Fruit fly (Drosophila melanogaster) whole organism, wandering third instar larva: ENCODE measurements around the gene CG18170.

ENCODE experiments used
- Abd-B ChIP-seq: fragments of >200 bp; optimal IDR thresholded peaks from 2 replicates; lab custom pipeline; 2017; ENCODE audit warnings: missing biosample characterization, missing genetic modification characterization
- CG9705 ChIP-seq: fragments of 200-800 bp; sonication (Bioruptor generic); optimal IDR thresholded peaks from 2 replicates; lab custom pipeline; 2018; ENCODE audit warnings: missing biosample characterization, mild to moderate bottlenecking, missing genetic modification characterization
- CrebA ChIP-seq: fragments of 200-800 bp; sonication (Bioruptor generic); optimal IDR thresholded peaks from 2 replicates; lab custom pipeline; 2016; ENCODE audit warnings: missing biosample characterization, mild to moderate bottlenecking, missing genetic modification characterization, borderline replicate concordance
- Dfd ChIP-seq: fragments of >200 bp; optimal IDR thresholded peaks from 2 replicates; lab custom pipeline; 2017; ENCODE audit warnings: missing biosample characterization, missing genetic modification characterization
- Dif ChIP-seq: fragments of 200-275, 200-300 bp; sonication (Bioruptor generic); optimal IDR thresholded peaks from 2 replicates; lab custom pipeline; 2018; ENCODE audit warnings: missing biosample characterization, missing genetic modification characterization; ENCODE audit not compliant: partially characterized antibody
- HLH106 ChIP-seq: fragments of 200-800 bp; optimal IDR thresholded peaks from 3 replicates; lab custom pipeline; 2019; ENCODE audit warnings: missing biosample characterization, mild to moderate bottlenecking, missing genetic modification characterization, moderate library complexity
- Hr78 ChIP-seq: fragments of >200 bp; optimal IDR thresholded peaks from 2 replicates; lab custom pipeline; 2017; ENCODE audit warnings: missing biosample characterization, missing genetic modification characterization
- Hr83 ChIP-seq: fragments of 200-300 bp; sonication (Bioruptor generic); optimal IDR thresholded peaks from 2 replicates; lab custom pipeline; 2016; ENCODE audit warnings: missing biosample characterization, mild to moderate bottlenecking, missing genetic modification characterization, moderate library complexity; ENCODE audit not compliant: poor library complexity, severe bottlenecking
- Jra ChIP-seq: sonication (Bioruptor generic); optimal IDR thresholded peaks from 2 replicates; lab custom pipeline; 2016; ENCODE audit warnings: missing biosample characterization, missing genetic modification characterization
- Myc ChIP-seq: fragments of >200 bp; optimal IDR thresholded peaks from 2 replicates; lab custom pipeline; 2017
- N ChIP-seq: fragments of >200 bp; optimal IDR thresholded peaks from 2 replicates; lab custom pipeline; 2018; ENCODE audit warnings: missing biosample characterization, missing external identifiers, missing genetic modification characterization
- Rel ChIP-seq, 2 experiments: fragments of 200-800 bp; sonication (Bioruptor generic) in 1 of 2; optimal IDR thresholded peaks; 2 replicates in 1 of 2; 3 replicates in 1 of 2; lab custom pipeline; 2016 to 2019; ENCODE audit warnings: mild to moderate bottlenecking in 2 of 2, missing biosample characterization in 2 of 2, missing genetic modification characterization in 2 of 2, moderate library complexity in 1 of 2
- Sp1 ChIP-seq: fragments of 200-800 bp; sonication (Bioruptor generic); optimal IDR thresholded peaks from 3 replicates; lab custom pipeline; 2019; ENCODE audit warnings: missing biosample characterization, mild to moderate bottlenecking, missing genetic modification characterization, moderate library complexity
- Vsx2 ChIP-seq: fragments of 200-300, 225-300 bp; sonication (Bioruptor generic); optimal IDR thresholded peaks from 2 replicates; lab custom pipeline; 2018; ENCODE audit warnings: missing biosample characterization, missing genetic modification characterization; ENCODE audit not compliant: partially characterized antibody
- br ChIP-seq: fragments of 200-800 bp; sonication (Bioruptor generic); optimal IDR thresholded peaks from 2 replicates; lab custom pipeline; 2016; ENCODE audit warnings: missing biosample characterization, missing genetic modification characterization
- brk ChIP-seq: fragments of 200-800 bp; sonication (Bioruptor generic); optimal IDR thresholded peaks from 2 replicates; lab custom pipeline; 2016; ENCODE audit warnings: missing biosample characterization, mild to moderate bottlenecking, missing genetic modification characterization
- dl ChIP-seq, 2 experiments: fragments of 175-275, 200-275 bp in 1 of 2; fragments of 200-275 bp in 1 of 2; sonication (Bioruptor generic); optimal IDR thresholded peaks; lab custom pipeline; 2018; ENCODE audit warnings: mild to moderate bottlenecking in 2 of 2, missing biosample characterization in 2 of 2, missing genetic modification characterization in 2 of 2, moderate library complexity in 2 of 2; ENCODE audit not compliant: partially characterized antibody in 2 of 2, insufficient read depth in 1 of 2
- dmrt93B ChIP-seq: fragments of 200-800 bp; sonication (Bioruptor generic); optimal IDR thresholded peaks from 2 replicates; lab custom pipeline; 2018; ENCODE audit warnings: missing biosample characterization, mild to moderate bottlenecking, missing genetic modification characterization
- dsf ChIP-seq: sonication (Bioruptor generic); optimal IDR thresholded peaks from 2 replicates; lab custom pipeline; 2016; ENCODE audit warnings: missing biosample characterization, missing genetic modification characterization, borderline replicate concordance
- ey ChIP-seq: fragments of 200-800 bp; sonication (Bioruptor generic); optimal IDR thresholded peaks from 2 replicates; lab custom pipeline; 2016; ENCODE audit warnings: missing biosample characterization, missing genetic modification characterization
- foxo ChIP-seq, 2 experiments: fragments of 200-800 bp; sonication (Bioruptor generic); optimal IDR thresholded peaks; 2 replicates in 1 of 2; 3 replicates in 1 of 2; lab custom pipeline; 2016 to 2017; ENCODE audit warnings: missing biosample characterization in 2 of 2, missing genetic modification characterization in 2 of 2
- fru ChIP-seq: fragments of 200-800 bp; sonication (Bioruptor generic); optimal IDR thresholded peaks from 3 replicates; lab custom pipeline; 2016; ENCODE audit warnings: missing biosample characterization, mild to moderate bottlenecking, missing genetic modification characterization
- h ChIP-seq: fragments of 200-800 bp; sonication (Bioruptor generic); optimal IDR thresholded peaks from 3 replicates; lab custom pipeline; 2016; ENCODE audit warnings: missing biosample characterization, mild to moderate bottlenecking, missing genetic modification characterization
- jim ChIP-seq: fragments of 175-275, 200-325 bp; sonication (Bioruptor generic); optimal IDR thresholded peaks from 2 replicates; lab custom pipeline; 2016; ENCODE audit warnings: missing biosample characterization, mild to moderate bottlenecking, missing genetic modification characterization
- pan ChIP-seq: fragments of >200 bp; optimal IDR thresholded peaks from 2 replicates; lab custom pipeline; 2017
- psq ChIP-seq: fragments of 200-800 bp; sonication (Bioruptor generic); optimal IDR thresholded peaks from 3 replicates; lab custom pipeline; 2017; ENCODE audit warnings: missing biosample characterization, mild to moderate bottlenecking, missing genetic modification characterization, moderate library complexity
- rgr ChIP-seq: fragments of 200-800 bp; sonication (Bioruptor generic); optimal IDR thresholded peaks from 3 replicates; lab custom pipeline; 2016; ENCODE audit warnings: missing biosample characterization, mild to moderate bottlenecking, missing genetic modification characterization
- sage ChIP-seq: fragments of 200-800 bp; sonication (Bioruptor generic); optimal IDR thresholded peaks from 2 replicates; lab custom pipeline; 2016; ENCODE audit warnings: missing biosample characterization, mild to moderate bottlenecking, missing genetic modification characterization
- sv ChIP-seq: fragments of 200-800 bp; sonication (Bioruptor generic); optimal IDR thresholded peaks from 3 replicates; lab custom pipeline; 2016; ENCODE audit warnings: missing biosample characterization, missing genetic modification characterization
- woc ChIP-seq: sonication (Bioruptor generic); optimal IDR thresholded peaks from 2 replicates; lab custom pipeline; 2016; ENCODE audit warnings: missing biosample characterization, mild to moderate bottlenecking, missing genetic modification characterization

The CG18170 gene

dm6 chr3L:1647276-1647919 lies 44.6 kb downstream of the CG18170 start, which contains the start of the genes CG17249 and Bro (continued):
- peak in 1 of 2 experiments; percentile 44 for TF ChIP-seq foxo (GFP tag; optimal IDR thresholded peaks at IDR 0.05; lab: Kevin White, UChicago)
- TF ChIP-seq Rel (GFP tag; optimal IDR thresholded peaks at IDR 0.05; lab: Kevin White, UChicago): no peak
- TF ChIP-seq Rel (tag; optimal IDR thresholded peaks at IDR 0.05; lab: Kevin White, UChicago): no peak
- TF ChIP-seq rgr (GFP tag; lab: Kevin White, UChicago): peak; percentile 67
- peak; percentile 51 for TF ChIP-seq Myc (lab: Kevin White, UChicago)
- TF ChIP-seq pan (lab: Kevin White, UChicago): no peak
- peak; percentile 2 for TF ChIP-seq psq
- no peak for TF ChIP-seq sage (GFP tag; lab: Kevin White, UChicago)
- no peak for TF ChIP-seq h (GFP tag; lab: Kevin White, UChicago)
- no peak for TF ChIP-seq dl (GFP tag; optimal IDR thresholded peaks at IDR 0.05; lab: Kevin White, UChicago; ENCODE audit: insufficient read depth in 1 of 2, partially characterized antibody in 2 of 2)
- no peak for TF ChIP-seq fru

dm6 chr3L:1648690-1649355 lies 46.1 kb downstream of the CG18170 start, which contains the start of gene CG13920:
Gene CG13920 (plus strand): TSS chr3L:1648944.
- TF ChIP-seq dmrt93B (GFP tag; lab: Kevin White, UChicago) (no peak), ey (no peak), Sp1 (GFP tag; lab: Kevin White, UChicago) (no peak), dsf (GFP tag; lab: Kevin White, UChicago) (no peak), Dif (peak; percentile 10), Vsx2 (GFP tag; lab: Kevin White, UChicago) (no peak), psq (no peak)

dm6 chr3L:1649363-1649762 lies 46.6 kb downstream of the CG18170 start:
- no peak for TF ChIP-seq psq
- TF ChIP-seq woc (GFP tag; lab: Kevin White, UChicago): no peak
- no peak for TF ChIP-seq Abd-B (GFP tag; lab: Kevin White, UChicago)
- TF ChIP-seq CrebA: no peak
- no peak for TF ChIP-seq N (GFP tag; lab: Kevin White, UChicago)
- no peak for TF ChIP-seq HLH106 (tag; lab: Kevin White, UChicago)
- TF ChIP-seq brk (GFP tag; lab: Kevin White, UChicago): no peak
- TF ChIP-seq CG9705 (GFP tag; lab: Kevin White, UChicago): no peak
- no peak for TF ChIP-seq Dfd (GFP tag; lab: Kevin White, UChicago)
- no peak for TF ChIP-seq ey
- no peak for TF ChIP-seq pan (lab: Kevin White, UChicago)
- TF ChIP-seq br (GFP tag; lab: Kevin White, UChicago): no peak
- TF ChIP-seq Rel (GFP tag; optimal IDR thresholded peaks at IDR 0.05; lab: Kevin White, UChicago): no peak
- no peak for TF ChIP-seq Rel (tag; optimal IDR thresholded peaks at IDR 0.05; lab: Kevin White, UChicago)
- no peak for TF ChIP-seq Hr83 (GFP tag; lab: Kevin White, UChicago)
- TF ChIP-seq Hr78 (GFP tag; lab: Kevin White, UChicago): no peak

dm6 chr3L:1652700-1653200 lies 50.0 kb downstream of the CG18170 start, which contains the start of the genes CG7970 and Vta1:
Gene CG7970 (plus strand): TSS chr3L:1652750.
Gene Vta1 (minus strand): TSS chr3L:1652900.
- peak; percentile 35 for TF ChIP-seq Hr83 (GFP tag; lab: Kevin White, UChicago)
- TF ChIP-seq jim (GFP tag; lab: Kevin White, UChicago): no peak

dm6 chr3L:1653752-1654151 lies 51.0 kb downstream of the CG18170 start:
- TF ChIP-seq brk (GFP tag; lab: Kevin White, UChicago) (no peak), Sp1 (GFP tag; lab: Kevin White, UChicago) (no peak), Jra (GFP tag; lab: Kevin White, UChicago) (no peak), h (GFP tag; lab: Kevin White, UChicago) (no peak), Myc (lab: Kevin White, UChicago) (no peak), foxo (GFP tag; optimal IDR thresholded peaks at IDR 0.05; lab: Kevin White, UChicago) (no peak), dmrt93B (GFP tag; lab: Kevin White, UChicago) (no peak), rgr (GFP tag; lab: Kevin White, UChicago) (no peak), woc (GFP tag; lab: Kevin White, UChicago) (no peak), CG9705 (GFP tag; lab: Kevin White, UChicago) (no peak), sage (GFP tag; lab: Kevin White, UChicago) (no peak), sv (GFP tag; lab: Kevin White, UChicago) (no peak), Abd-B (GFP tag; lab: Kevin White, UChicago) (no peak), br (GFP tag; lab: Kevin White, UChicago) (no peak), fru (no peak), HLH106 (tag; lab: Kevin White, UChicago) (no peak), N (GFP tag; lab: Kevin White, UChicago) (no peak), psq (no peak)
